Worm (Caenorhabditis elegans) whole organism, L1 larva: Measurements from ENCODE around the gene F16H6.3.
A peak's percentile ranks its signal among the peaks of the same experiment; 100 is the strongest.

Source experiments
- C16A3.4 ChIP-seq: fragments of 150-350 bp; optimal IDR thresholded peaks from 2 replicates; lab custom pipeline; 2014; ENCODE audit warnings: missing biosample characterization, missing genetic modification characterization
- C34B4.2 ChIP-seq: sonication (generic microtip); optimal IDR thresholded peaks from 2 replicates; lab custom pipeline; 2017; ENCODE audit warnings: mild to moderate bottlenecking, missing genetic modification characterization, missing compliant biosample characterization
- aly-2 ChIP-seq: fragments of 150-350 bp; optimal IDR thresholded peaks from 2 replicates; lab custom pipeline; 2014; ENCODE audit warnings: missing biosample characterization, missing genetic modification characterization
- ama-1 ChIP-seq: fragments of 150-350 bp; optimal IDR thresholded peaks from 2 replicates; lab custom pipeline; 2014
- ceh-8 ChIP-seq: fragments of 200-800 bp; sonication (Bioruptor generic); optimal IDR thresholded peaks from 2 replicates; lab custom pipeline; 2018; ENCODE audit warnings: mild to moderate bottlenecking, missing genetic modification characterization, moderate library complexity, missing compliant biosample characterization
- ceh-90 ChIP-seq: sonication (generic microtip); optimal IDR thresholded peaks from 2 replicates; lab custom pipeline; 2016; ENCODE audit warnings: missing genetic modification characterization, missing compliant biosample characterization
- ces-1 ChIP-seq: fragments of 150-350 bp; optimal IDR thresholded peaks from 2 replicates; lab custom pipeline; 2014; ENCODE audit warnings: missing biosample characterization, missing genetic modification reagents, missing genetic modification characterization
- dpl-1 ChIP-seq, 3 experiments: fragments of 150-350 bp in 2 of 3; sonication (generic microtip) in 1 of 3; optimal IDR thresholded peaks; 2 replicates each; lab custom pipeline; 2014 to 2017; ENCODE audit warnings: missing biosample characterization in 3 of 3, missing genetic modification characterization in 3 of 3, missing genetic modification reagents in 3 of 3
- efl-1 ChIP-seq, 4 experiments: fragments of 150-350 bp; optimal IDR thresholded peaks in 3 of 4; peaks in 1 of 4; 1 replicate in 1 of 4; 2 replicates in 3 of 4; lab custom pipeline; 2014; ENCODE audit warnings: missing biosample characterization in 2 of 4, missing genetic modification characterization in 2 of 4, missing genetic modification reagents in 2 of 4
- efl-3 ChIP-seq: fragments of 200-800 bp; sonication (Bioruptor generic); optimal IDR thresholded peaks from 2 replicates; lab custom pipeline; 2018; ENCODE audit warnings: mild to moderate bottlenecking, missing genetic modification characterization, missing compliant biosample characterization
- elt-2 ChIP-seq: sonication (generic microtip); optimal IDR thresholded peaks from 2 replicates; lab custom pipeline; 2016; ENCODE audit warnings: missing genetic modification characterization, mild to moderate bottlenecking, inconsistent platforms, missing compliant biosample characterization, missing genetic modification reagents
- fkh-10 ChIP-seq: sonication (generic microtip); optimal IDR thresholded peaks from 2 replicates; lab custom pipeline; 2017; ENCODE audit warnings: missing biosample characterization, missing genetic modification reagents, missing genetic modification characterization
- fkh-4 ChIP-seq: sonication (generic microtip); optimal IDR thresholded peaks from 2 replicates; lab custom pipeline; 2016; ENCODE audit warnings: missing compliant biosample characterization, missing genetic modification characterization, borderline replicate concordance
- fkh-8 ChIP-seq: sonication (generic microtip); optimal IDR thresholded peaks from 2 replicates; lab custom pipeline; 2016; ENCODE audit warnings: mild to moderate bottlenecking, missing genetic modification characterization, missing compliant biosample characterization
- fos-1 ChIP-seq: fragments of 150-350 bp; optimal IDR thresholded peaks from 2 replicates; lab custom pipeline; 2014; ENCODE audit warnings: missing biosample characterization, missing genetic modification characterization
- hpl-2 ChIP-seq: fragments of 150-350 bp; optimal IDR thresholded peaks from 2 replicates; lab custom pipeline; 2014; ENCODE audit warnings: missing biosample characterization, missing genetic modification reagents, missing genetic modification characterization
- irx-1 ChIP-seq: sonication (generic microtip); optimal IDR thresholded peaks from 2 replicates; lab custom pipeline; 2016; ENCODE audit warnings: missing genetic modification characterization, missing compliant biosample characterization
- isw-1 ChIP-seq: fragments of 200-800 bp; sonication (Bioruptor generic); IDR thresholded peaks from 2 replicates; pipeline ENCODE4 v1.3.6; 2022; ENCODE audit warnings: missing genetic modification characterization, missing compliant biosample characterization
- jun-1 ChIP-seq: fragments of 150-350 bp; optimal IDR thresholded peaks from 2 replicates; lab custom pipeline; 2014; ENCODE audit warnings: missing biosample characterization, missing genetic modification reagents, missing genetic modification characterization
- lin-39 ChIP-seq: fragments of 150-350 bp; optimal IDR thresholded peaks from 2 replicates; lab custom pipeline; 2014; ENCODE audit warnings: missing biosample characterization, missing genetic modification reagents, missing genetic modification characterization
- lir-3 ChIP-seq: sonication (generic microtip); optimal IDR thresholded peaks from 2 replicates; lab custom pipeline; 2016; ENCODE audit warnings: mild to moderate bottlenecking, missing genetic modification characterization, moderate library complexity, missing compliant biosample characterization; ENCODE audit not compliant: poor library complexity
- mab-9 ChIP-seq: fragments of 200-800 bp; sonication (Bioruptor generic); IDR thresholded peaks from 2 replicates; pipeline ENCODE4 v1.3.6; 2022; ENCODE audit warnings: missing genetic modification reagents, missing genetic modification characterization, missing compliant biosample characterization
- nhr-19 ChIP-seq: fragments of 200-800 bp; sonication (Bioruptor generic); conservative IDR thresholded peaks from 2 replicates; pipeline ENCODE4 v1.3.6; 2022; ENCODE audit warnings: missing genetic modification characterization, missing compliant biosample characterization
- nhr-237 ChIP-seq: fragments of 150-350 bp; optimal IDR thresholded peaks from 2 replicates; lab custom pipeline; 2014; ENCODE audit warnings: missing biosample characterization, missing genetic modification characterization
- nhr-28 ChIP-seq: fragments of 150-350 bp; optimal IDR thresholded peaks from 2 replicates; lab custom pipeline; 2014; ENCODE audit warnings: missing biosample characterization, missing genetic modification characterization
- nhr-71 ChIP-seq: sonication (generic microtip); optimal IDR thresholded peaks from 2 replicates; lab custom pipeline; 2016; ENCODE audit warnings: mild to moderate bottlenecking, missing genetic modification characterization, moderate library complexity, missing compliant biosample characterization
- nhr-77 ChIP-seq: fragments of 150-350 bp; optimal IDR thresholded peaks from 2 replicates; lab custom pipeline; 2014; ENCODE audit warnings: missing biosample characterization, missing genetic modification characterization
- nhr-84 ChIP-seq: sonication (generic microtip); optimal IDR thresholded peaks from 2 replicates; lab custom pipeline; 2017; ENCODE audit warnings: missing biosample characterization, missing genetic modification characterization
- nhr-85 ChIP-seq: sonication (generic microtip); peaks from one replicate; lab custom pipeline; 2016; ENCODE audit warnings: missing genetic modification characterization, inconsistent platforms, missing compliant biosample characterization
- nhr-90 ChIP-seq: sonication (generic microtip); optimal IDR thresholded peaks from 2 replicates; lab custom pipeline; 2016; ENCODE audit warnings: mild to moderate bottlenecking, missing genetic modification characterization, missing compliant biosample characterization; ENCODE audit not compliant: poor library complexity
- snpc-4 ChIP-seq: fragments of 150-350 bp; optimal IDR thresholded peaks from 2 replicates; lab custom pipeline; 2014; ENCODE audit warnings: missing biosample characterization, missing genetic modification characterization
- sup-37 ChIP-seq: fragments of 200-800 bp; sonication (Bioruptor generic); optimal IDR thresholded peaks from 2 replicates; lab custom pipeline; 2018; ENCODE audit warnings: mild to moderate bottlenecking, missing genetic modification characterization, missing compliant biosample characterization
- swsn-7 ChIP-seq: sonication (generic microtip); optimal IDR thresholded peaks from 2 replicates; lab custom pipeline; 2016; ENCODE audit warnings: missing genetic modification characterization, missing compliant biosample characterization
- unc-130 ChIP-seq: fragments of 150-350 bp; optimal IDR thresholded peaks from 2 replicates; lab custom pipeline; 2017; ENCODE audit warnings: missing biosample characterization, missing genetic modification characterization, inconsistent platforms
- unc-62 ChIP-seq: fragments of 150-350 bp; optimal IDR thresholded peaks from 2 replicates; lab custom pipeline; 2014; ENCODE audit warnings: missing biosample characterization, missing genetic modification reagents, missing genetic modification characterization
- unc-86 ChIP-seq: sonication (generic microtip); optimal IDR thresholded peaks from 2 replicates; lab custom pipeline; 2016; ENCODE audit warnings: missing genetic modification characterization, missing compliant biosample characterization
- vab-15 ChIP-seq: sonication (generic microtip); optimal IDR thresholded peaks from 2 replicates; lab custom pipeline; 2017; ENCODE audit warnings: missing genotype, mild to moderate bottlenecking, missing genetic modification characterization, missing compliant biosample characterization
- xbp-1 ChIP-seq: sonication (generic microtip); optimal IDR thresholded peaks from 2 replicates; lab custom pipeline; 2016; ENCODE audit warnings: missing genetic modification characterization, missing compliant biosample characterization
- zag-1 ChIP-seq: fragments of 150-350 bp; optimal IDR thresholded peaks from 2 replicates; lab custom pipeline; 2014; ENCODE audit warnings: missing biosample characterization, missing genetic modification characterization

The F16H6.3 gene

DNA sequence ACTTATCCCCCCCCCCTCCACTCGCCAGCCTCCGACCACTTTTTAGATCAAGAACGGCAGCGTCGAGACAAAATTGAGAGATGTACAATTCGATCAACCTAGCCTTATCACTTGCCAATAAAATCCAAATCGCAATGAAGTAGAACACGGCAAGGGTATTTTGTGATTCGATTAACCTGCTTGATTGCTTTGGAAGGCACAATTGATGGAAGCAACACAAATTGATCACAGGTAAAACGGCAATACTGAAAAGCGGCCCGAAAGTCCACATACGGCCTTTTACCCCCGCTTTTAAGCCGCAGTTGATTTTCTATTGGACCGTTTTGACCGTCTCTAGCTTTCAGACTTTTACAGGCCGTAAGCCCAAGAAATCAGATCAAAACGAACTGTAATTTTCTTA, 6.8 kb upstream of the F16H6.3 start, which contains the start of gene clec-245:
Gene clec-245, minus strand, starts transcription at position 101 of the 400 bp plus-strand sequence.
- TF ChIP-seq nhr-85 = peak; percentile 60
- TF ChIP-seq irx-1 (tag; lab: Kevin White, UChicago) = no peak
- no peak for TF ChIP-seq efl-1 (optimal IDR thresholded peaks at IDR 0.05; lab: Kevin White, UChicago)
- TF ChIP-seq efl-1 (GFP tag; optimal IDR thresholded peaks at IDR 0.05 in 1 of 2; lab: Kevin White, UChicago) = no peak
- TF ChIP-seq xbp-1 (tag; lab: Kevin White, UChicago) = no peak

DNA sequence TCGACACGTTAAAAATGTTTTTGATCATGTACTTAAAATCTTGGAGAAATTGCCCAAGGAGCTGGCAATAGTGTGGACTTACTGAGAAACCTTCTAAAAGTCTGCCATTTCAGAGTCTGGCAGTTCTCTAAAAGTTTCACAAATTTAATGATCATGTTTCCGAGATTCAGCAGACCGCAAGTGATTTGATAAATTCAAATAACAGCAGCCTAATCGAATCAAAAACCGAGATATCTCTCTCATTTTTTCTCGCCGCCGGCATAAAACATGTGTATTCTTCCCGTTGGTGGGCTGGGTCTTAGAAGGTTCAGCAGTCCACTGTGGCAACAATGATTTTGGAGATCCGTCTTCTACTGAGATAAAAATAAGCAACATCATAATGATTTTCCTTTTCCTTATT, 5.9 kb upstream of the F16H6.3 start, which contains the start of gene clec-246:
Gene clec-246, plus strand, starts transcription at position 301 of the 400 bp plus-strand sequence.
- TF ChIP-seq C16A3.4 (no peak), hpl-2 (GFP tag; lab: Kevin White, UChicago) (no peak), nhr-237 (no peak), vab-15 (no peak), nhr-28 (no peak), snpc-4 (tag; lab: Kevin White, UChicago) (no peak), zag-1 (tag; lab: Kevin White, UChicago) (no peak), ces-1 (GFP tag; lab: Kevin White, UChicago) (no peak), ceh-90 (tag; lab: Kevin White, UChicago) (no peak), swsn-7 (tag; lab: Kevin White, UChicago) (no peak), nhr-84 (no peak)

DNA sequence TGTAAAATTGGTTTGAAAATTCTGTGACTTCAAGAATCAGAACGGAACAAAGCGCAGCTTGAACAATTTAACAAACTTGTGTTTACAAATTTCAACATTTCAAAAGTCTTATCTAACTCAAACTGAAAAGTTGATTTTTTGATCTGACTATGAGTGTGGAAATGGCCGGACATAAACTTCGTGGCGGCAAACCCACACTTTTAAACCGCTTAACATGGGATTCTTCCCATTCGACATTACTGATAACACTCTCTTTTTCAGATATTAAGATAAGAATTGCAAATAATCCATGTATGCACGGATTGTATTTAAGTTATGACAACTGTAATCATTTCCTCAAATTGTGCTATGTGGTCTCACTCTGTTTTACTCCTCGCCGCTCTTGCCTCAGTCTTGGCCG, 4.0 kb upstream of the F16H6.3 start, which contains the start of gene clec-42:
Gene clec-42, plus strand, starts transcription at position 285 of the 400 bp plus-strand sequence.
- TF ChIP-seq efl-1 (optimal IDR thresholded peaks at IDR 0.05; lab: Kevin White, UChicago) (no peak), efl-1 (GFP tag; optimal IDR thresholded peaks at IDR 0.05 in 1 of 2; lab: Kevin White, UChicago) (peak in 1 of 2 experiments; percentile 8), nhr-90 (tag; lab: Kevin White, UChicago) (peak; percentile 2), unc-130 (tag; lab: Kevin White, UChicago) (no peak), elt-2 (tag; lab: Kevin White, UChicago) (peak; percentile 88)

DNA sequence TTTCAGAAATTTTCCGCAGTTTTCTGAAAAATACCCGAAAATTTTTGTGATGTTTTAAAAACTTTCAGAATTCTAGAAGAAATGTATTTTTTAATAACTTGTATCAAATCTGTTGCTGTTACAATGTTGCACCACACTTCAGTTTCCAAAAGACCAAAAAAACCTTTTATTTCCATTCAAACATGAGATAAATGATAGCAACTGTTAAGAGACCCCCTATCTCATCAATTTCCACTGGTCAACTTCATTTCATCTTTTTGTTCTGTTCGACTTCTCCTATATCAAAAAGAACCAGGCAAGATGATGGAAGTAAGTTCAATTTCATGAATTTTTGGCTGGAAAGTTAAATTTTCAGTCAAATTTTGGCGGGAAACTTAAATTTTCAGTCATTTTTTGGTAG, 3.3 kb downstream of the F16H6.3 start, which contains the start of gene F16H6.4:
Gene F16H6.4, plus strand, starts transcription at position 301 of the 400 bp plus-strand sequence.
- TF ChIP-seq jun-1 (tag; lab: Kevin White, UChicago) (no peak), nhr-77 (tag; lab: Kevin White, UChicago) (no peak), unc-86 (tag; lab: Kevin White, UChicago) (no peak), unc-130 (tag; lab: Kevin White, UChicago) (no peak)
- TF ChIP-seq, all 84 proteins: peak for 0

DNA sequence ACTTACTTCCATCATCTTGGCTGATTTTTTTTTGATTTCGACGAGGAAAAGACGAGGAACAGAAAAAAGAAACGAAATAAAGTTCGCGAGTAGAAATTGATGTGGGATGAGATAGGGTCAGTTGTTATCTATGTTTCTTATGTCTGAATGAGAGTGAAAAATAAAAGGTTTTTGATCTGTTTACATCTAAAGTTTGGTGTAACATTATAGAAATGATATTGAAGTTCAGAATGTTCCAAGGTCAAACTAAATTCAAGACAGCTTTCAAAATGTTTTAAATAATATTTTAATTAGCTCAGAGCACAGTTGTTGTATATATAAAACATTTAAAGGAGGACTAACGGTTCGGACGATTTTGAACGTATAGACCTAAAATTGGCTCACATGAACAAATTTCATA, 14.0 kb downstream of the F16H6.3 start, which contains the start of gene F16H6.7:
Gene F16H6.7, minus strand, starts transcription at position 101 of the 400 bp plus-strand sequence.
- no peak for TF ChIP-seq aly-2 (tag; lab: Kevin White, UChicago)
- no peak for TF ChIP-seq sup-37 (GFP tag; lab: Kevin White, UChicago)
- no peak for TF ChIP-seq nhr-19 (GFP tag; lab: Robert Waterston, UW)
- TF ChIP-seq nhr-71 = no peak
- no peak for TF ChIP-seq unc-62 (GFP tag; lab: Kevin White, UChicago)

DNA sequence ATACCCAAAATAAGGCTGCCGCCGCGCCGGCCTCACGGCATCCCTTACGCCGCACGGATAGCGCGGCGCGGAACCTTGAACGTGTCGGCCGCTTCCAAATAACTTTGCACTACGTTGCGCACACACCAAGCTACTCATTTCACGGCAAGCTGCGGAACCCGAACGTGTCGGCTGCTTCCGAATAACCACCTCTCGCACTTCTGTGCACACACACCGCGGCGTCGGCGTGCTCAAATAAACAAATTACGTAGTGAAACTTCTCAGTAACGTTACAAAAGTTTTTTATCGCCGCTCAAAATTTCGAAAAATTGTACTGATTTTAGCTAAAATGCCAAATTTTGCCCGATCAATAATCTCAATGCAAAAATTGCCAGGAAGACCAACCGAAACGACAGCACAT, 17.7 kb downstream of the F16H6.3 start:
- TF ChIP-seq ceh-8 (no peak), hpl-2 (GFP tag; lab: Kevin White, UChicago) (no peak), isw-1 (no peak), fkh-8 (tag; lab: Kevin White, UChicago) (no peak), fos-1 (tag; lab: Kevin White, UChicago) (no peak), efl-3 (no peak), lir-3 (tag; lab: Kevin White, UChicago) (no peak), dpl-1 (GFP tag; optimal IDR thresholded peaks at IDR 0.05; lab: Kevin White, UChicago) (no peak), elt-2 (tag; lab: Kevin White, UChicago) (no peak), fkh-10 (GFP tag; lab: Kevin White, UChicago) (no peak), nhr-85 (no peak), lin-39 (tag; lab: Kevin White, UChicago) (no peak), fkh-4 (no peak), ama-1 (lab: Kevin White, UChicago) (no peak), mab-9 (GFP tag; lab: Robert Waterston, UW) (no peak), swsn-7 (tag; lab: Kevin White, UChicago) (no peak), C34B4.2 (tag; lab: Kevin White, UChicago) (no peak), efl-1 (optimal IDR thresholded peaks at IDR 0.05; lab: Kevin White, UChicago) (no peak), efl-1 (GFP tag; optimal IDR thresholded peaks at IDR 0.05 in 1 of 2; lab: Kevin White, UChicago) (no peak)
